Fruit fly (Drosophila melanogaster) whole organism, embryonic: ENCODE data around the gene Mal-B2.

Experiments
- Aef1 ChIP-seq: fragments of 200-800 bp; sonication (Bioruptor generic); IDR thresholded peaks from 3 replicates; pipeline ENCODE4 v1.3.6; 2022; ENCODE audit warnings: missing biosample characterization, missing genetic modification characterization
- Atf-2 ChIP-seq: fragments of 200-800 bp; sonication (Bioruptor generic); optimal IDR thresholded peaks from 2 replicates; lab custom pipeline; 2016; ENCODE audit warnings: missing biosample characterization, missing genetic modification characterization
- CG10274 ChIP-seq: fragments of 200-800 bp; sonication (Bioruptor generic); optimal IDR thresholded peaks from 3 replicates; lab custom pipeline; 2017; ENCODE audit warnings: missing biosample characterization, mild to moderate bottlenecking, missing genetic modification characterization
- CG10959 ChIP-seq: fragments of 200-800 bp; sonication (Bioruptor generic); IDR thresholded peaks from 2 replicates; pipeline ENCODE4 v1.3.6; 2022; ENCODE audit warnings: missing biosample characterization, missing genetic modification characterization
- CG12299 ChIP-seq: fragments of 200-800 bp; sonication (Bioruptor generic); optimal IDR thresholded peaks from 2 replicates; lab custom pipeline; 2018; ENCODE audit warnings: missing biosample characterization, mild to moderate bottlenecking, missing genetic modification characterization
- CG13424 ChIP-seq: fragments of 200-800 bp; sonication (Bioruptor generic); optimal IDR thresholded peaks from 2 replicates; lab custom pipeline; 2019; ENCODE audit warnings: missing biosample characterization, mild to moderate bottlenecking, missing genetic modification characterization, moderate library complexity
- CG1603 ChIP-seq: fragments of 200-800 bp; sonication (Bioruptor generic); optimal IDR thresholded peaks from 2 replicates; lab custom pipeline; 2019; ENCODE audit warnings: missing biosample characterization, mild to moderate bottlenecking, missing genetic modification characterization, moderate library complexity
- CG16779 ChIP-seq: fragments of 200-800 bp; sonication (Bioruptor generic); IDR thresholded peaks from 2 replicates; pipeline ENCODE4 v1.3.6; 2022; ENCODE audit warnings: missing biosample characterization, missing genetic modification characterization
- CG16815 ChIP-seq: fragments of 200-800 bp; sonication (Bioruptor generic); optimal IDR thresholded peaks from 3 replicates; lab custom pipeline; 2017; ENCODE audit warnings: missing biosample characterization, mild to moderate bottlenecking, missing genetic modification characterization
- CG17359 ChIP-seq: fragments of 200-800 bp; sonication (Bioruptor generic); optimal IDR thresholded peaks from 3 replicates; lab custom pipeline; 2018; ENCODE audit warnings: missing biosample characterization, mild to moderate bottlenecking, missing genetic modification characterization, moderate library complexity
- CG17829 ChIP-seq: fragments of 200-800 bp; optimal IDR thresholded peaks from 2 replicates; lab custom pipeline; 2019; ENCODE audit warnings: missing biosample characterization, mild to moderate bottlenecking, missing genetic modification characterization, moderate library complexity
- CG18011 ChIP-seq: fragments of 200-800 bp; sonication (Bioruptor generic); optimal IDR thresholded peaks from 2 replicates; lab custom pipeline; 2017; ENCODE audit warnings: missing biosample characterization, missing genetic modification characterization, mild to moderate bottlenecking, moderate library complexity, missing genotype
- CG2875 ChIP-seq: fragments of 200-800 bp; sonication (Bioruptor generic); optimal IDR thresholded peaks from 2 replicates; lab custom pipeline; 2017; ENCODE audit warnings: missing biosample characterization, mild to moderate bottlenecking, missing genetic modification characterization, missing genetic modification reagents
- CG30020 ChIP-seq: fragments of 200-800 bp; optimal IDR thresholded peaks from 2 replicates; lab custom pipeline; 2019; ENCODE audit warnings: missing biosample characterization, mild to moderate bottlenecking, missing genetic modification characterization, moderate library complexity
- CG31388 ChIP-seq: fragments of 200-800 bp; sonication (Bioruptor generic); optimal IDR thresholded peaks from 2 replicates; lab custom pipeline; 2016; ENCODE audit warnings: missing biosample characterization, missing genetic modification characterization
- CG3281 ChIP-seq: fragments of 200-800 bp; sonication (Bioruptor generic); optimal IDR thresholded peaks from 3 replicates; lab custom pipeline; 2017; ENCODE audit warnings: missing biosample characterization, mild to moderate bottlenecking, missing genetic modification characterization
- CG34376 ChIP-seq: fragments of 200-800 bp; sonication (Bioruptor generic); optimal IDR thresholded peaks from 2 replicates; lab custom pipeline; 2018; ENCODE audit warnings: missing biosample characterization, mild to moderate bottlenecking, missing genetic modification characterization
- CG4707 ChIP-seq: fragments of 200-800 bp; sonication (Bioruptor generic); optimal IDR thresholded peaks from 2 replicates; lab custom pipeline; 2018; ENCODE audit warnings: missing biosample characterization, mild to moderate bottlenecking, missing genetic modification characterization, moderate library complexity
- CG6683 ChIP-seq: fragments of 200-800 bp; sonication (Bioruptor generic); optimal IDR thresholded peaks from 2 replicates; lab custom pipeline; 2017; ENCODE audit warnings: missing biosample characterization, mild to moderate bottlenecking, missing genetic modification characterization, missing genetic modification reagents
- CG7357 ChIP-seq: fragments of 200-800 bp; sonication (Bioruptor generic); IDR thresholded peaks from 3 replicates; pipeline ENCODE4 v1.3.6; 2022; ENCODE audit warnings: missing biosample characterization, missing genetic modification characterization
- CG8290 ChIP-seq, 3 experiments: fragments of 200-800 bp; sonication (Bioruptor generic); optimal IDR thresholded peaks; 2 replicates each; lab custom pipeline; 2016 to 2019; ENCODE audit warnings: missing biosample characterization in 3 of 3, missing genetic modification characterization in 3 of 3, mild to moderate bottlenecking in 2 of 3, moderate library complexity in 1 of 3
- CG9876 ChIP-seq: fragments of 200-800 bp; sonication (Bioruptor generic); optimal IDR thresholded peaks from 2 replicates; lab custom pipeline; 2016; ENCODE audit warnings: missing biosample characterization, missing genetic modification characterization
- GATAe ChIP-seq: fragments of 200-800 bp; sonication (Bioruptor generic); conservative IDR thresholded peaks from 2 replicates; pipeline ENCODE4 v1.3.6; 2022; ENCODE audit warnings: missing biosample characterization, missing genetic modification characterization
- Hr3 ChIP-seq: fragments of 200-800 bp; sonication (Bioruptor generic); optimal IDR thresholded peaks from 3 replicates; lab custom pipeline; 2016; ENCODE audit warnings: missing biosample characterization, missing genetic modification characterization
- Kr ChIP-seq: fragments of 200-800 bp; sonication (Bioruptor generic); optimal IDR thresholded peaks from 2 replicates; lab custom pipeline; 2017; ENCODE audit warnings: missing biosample characterization, mild to moderate bottlenecking, missing genetic modification characterization
- MESR4 ChIP-seq: fragments of 200-800 bp; sonication (Bioruptor generic); optimal IDR thresholded peaks from 2 replicates; lab custom pipeline; 2018; ENCODE audit warnings: missing biosample characterization, mild to moderate bottlenecking, missing genetic modification characterization, moderate library complexity
- PHDP ChIP-seq: fragments of 200-800 bp; sonication (Bioruptor generic); optimal IDR thresholded peaks from 3 replicates; lab custom pipeline; 2018; ENCODE audit warnings: missing biosample characterization, mild to moderate bottlenecking, missing genetic modification characterization, moderate library complexity
- Sin3A ChIP-seq: fragments of >200 bp; optimal IDR thresholded peaks from 2 replicates; lab custom pipeline; 2018
- Taf1 ChIP-seq: fragments of 200-800 bp; sonication (Bioruptor generic); IDR thresholded peaks from 2 replicates; pipeline ENCODE4 v1.3.6; 2022; ENCODE audit warnings: missing biosample characterization, missing genetic modification characterization
- Xrp1 ChIP-seq: fragments of 200-800 bp; sonication (Bioruptor generic); IDR thresholded peaks from 2 replicates; pipeline ENCODE4 v1.3.6; 2022; ENCODE audit warnings: missing biosample characterization, missing genetic modification characterization
- al ChIP-seq: fragments of 200-800 bp; sonication (Bioruptor generic); IDR thresholded peaks from 2 replicates; pipeline ENCODE4 v1.3.6; 2022; ENCODE audit warnings: missing biosample characterization, missing genetic modification characterization
- amos ChIP-seq: fragments of 200-800 bp; sonication (Bioruptor generic); IDR thresholded peaks from 2 replicates; pipeline ENCODE4 v1.3.6; 2022; ENCODE audit warnings: missing biosample characterization, missing genetic modification characterization; ENCODE audit not compliant: partially characterized antibody
- dmrt11E ChIP-seq: fragments of 200-800 bp; sonication (Bioruptor generic); optimal IDR thresholded peaks from 3 replicates; lab custom pipeline; 2018; ENCODE audit warnings: missing biosample characterization, mild to moderate bottlenecking, missing genetic modification characterization, moderate library complexity
- dpn ChIP-seq, 2 experiments: fragments of 200-800 bp; sonication (Bioruptor generic); optimal IDR thresholded peaks; 3 replicates each; lab custom pipeline; 2016; ENCODE audit warnings: missing biosample characterization in 2 of 2, missing genetic modification characterization in 2 of 2
- eyg ChIP-seq: fragments of 200-800 bp; sonication (Bioruptor generic); optimal IDR thresholded peaks from 3 replicates; lab custom pipeline; 2016; ENCODE audit warnings: missing biosample characterization, missing genetic modification characterization
- gce ChIP-seq: fragments of 200-800 bp; sonication (Bioruptor generic); IDR thresholded peaks from 3 replicates; pipeline ENCODE4 v1.3.6; 2022; ENCODE audit warnings: missing biosample characterization, missing genetic modification characterization
- gt ChIP-seq: fragments of 200-800 bp; sonication (Bioruptor generic); IDR thresholded peaks from 2 replicates; pipeline ENCODE4 v1.3.6; 2022; ENCODE audit warnings: missing biosample characterization, missing genetic modification characterization
- hth ChIP-seq: fragments of >200 bp; optimal IDR thresholded peaks from 2 replicates; lab custom pipeline; 2017; ENCODE audit warnings: inconsistent platforms
- jing ChIP-seq: fragments of 200-800 bp; sonication (Bioruptor generic); optimal IDR thresholded peaks from 2 replicates; lab custom pipeline; 2018; ENCODE audit warnings: missing biosample characterization, mild to moderate bottlenecking, missing genetic modification characterization
- kay ChIP-seq: fragments of 200-800 bp; sonication (Bioruptor generic); optimal IDR thresholded peaks from 2 replicates; lab custom pipeline; 2016; ENCODE audit warnings: missing biosample characterization, missing genetic modification characterization
- ken ChIP-seq: fragments of 200-800 bp; sonication (Bioruptor generic); IDR thresholded peaks from 3 replicates; pipeline ENCODE4 v1.3.6; 2022; ENCODE audit warnings: missing biosample characterization, missing genetic modification characterization
- nerfin-1 ChIP-seq: fragments of 200-800 bp; sonication (Bioruptor generic); optimal IDR thresholded peaks from 3 replicates; lab custom pipeline; 2019; ENCODE audit warnings: missing biosample characterization, mild to moderate bottlenecking, missing genetic modification characterization, moderate library complexity
- phol ChIP-seq: fragments of 200-800 bp; sonication (Bioruptor generic); optimal IDR thresholded peaks from 3 replicates; lab custom pipeline; 2018; ENCODE audit warnings: missing biosample characterization, mild to moderate bottlenecking, missing genetic modification characterization, moderate library complexity
- ro ChIP-seq: fragments of 200-800 bp; sonication (Bioruptor generic); IDR thresholded peaks from 2 replicates; pipeline ENCODE4 v1.3.6; 2022; ENCODE audit warnings: missing biosample characterization, missing genetic modification characterization
- shn ChIP-seq: fragments of 200-800 bp; sonication (Bioruptor generic); optimal IDR thresholded peaks from 3 replicates; lab custom pipeline; 2016; ENCODE audit warnings: missing biosample characterization, missing genetic modification characterization
- sima ChIP-seq: fragments of 200-800 bp; sonication (Bioruptor generic); optimal IDR thresholded peaks from 2 replicates; lab custom pipeline; 2016; ENCODE audit warnings: missing biosample characterization, missing genetic modification characterization
- sisA ChIP-seq: fragments of 200-800 bp; sonication (Bioruptor generic); IDR thresholded peaks from 2 replicates; pipeline ENCODE4 v1.3.6; 2022; ENCODE audit warnings: missing biosample characterization, missing genetic modification characterization
- tin ChIP-seq: fragments of 200-800 bp; sonication (Bioruptor generic); optimal IDR thresholded peaks from 3 replicates; lab custom pipeline; 2016; ENCODE audit warnings: missing biosample characterization, missing genetic modification characterization
- unc-4 ChIP-seq: fragments of 200-800 bp; sonication (Bioruptor generic); IDR thresholded peaks from 2 replicates; pipeline ENCODE4 v1.3.6; 2022; ENCODE audit warnings: missing biosample characterization, missing genetic modification characterization; ENCODE audit not compliant: partially characterized antibody
- vfl ChIP-seq: fragments of 200-800 bp; sonication (Bioruptor generic); optimal IDR thresholded peaks from 2 replicates; lab custom pipeline; 2016; ENCODE audit warnings: missing biosample characterization, missing genetic modification characterization
- vnd ChIP-seq: fragments of 200-800 bp; sonication (Bioruptor generic); IDR thresholded peaks from 3 replicates; pipeline ENCODE4 v1.3.6; 2022; ENCODE audit warnings: missing biosample characterization, missing genetic modification characterization; ENCODE audit not compliant: partially characterized antibody

Gene Mal-B2

DNA sequence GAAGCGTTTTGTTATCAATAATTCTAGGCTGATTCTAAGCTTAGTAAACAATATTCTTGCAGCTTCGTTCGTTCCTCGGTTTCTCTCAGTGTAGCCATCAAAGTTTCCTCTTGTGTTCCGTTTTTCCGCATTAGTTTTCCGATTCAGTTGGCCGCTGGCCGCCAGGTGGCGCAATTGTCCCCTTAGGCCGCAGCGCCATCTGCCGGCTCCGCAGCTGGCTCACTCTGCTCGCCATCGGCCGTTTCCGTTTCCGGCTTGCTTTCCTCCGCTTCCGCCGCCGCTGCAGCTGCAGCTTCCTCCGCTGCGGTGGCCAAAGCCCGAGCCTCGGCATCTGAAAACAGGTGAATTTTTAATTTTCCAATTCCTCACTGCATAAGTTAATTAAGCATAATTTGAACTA lies 33.4 kb upstream of the Mal-B2 start (continued):
- TF ChIP-seq gce (GFP tag; lab: Robert Waterston, UW): peak; percentile 96
- peak; percentile 94 for TF ChIP-seq CG10959
- TF ChIP-seq ro (GFP tag; lab: Robert Waterston, UW): peak; percentile 75
- peak; percentile 93 for TF ChIP-seq PHDP (tag; lab: Kevin White, UChicago)
- no peak for TF ChIP-seq Sin3A (lab: Kevin White, UChicago)
- TF ChIP-seq CG17829 (tag; lab: Kevin White, UChicago): peak; percentile 95
- peak; percentile 91 for TF ChIP-seq CG16815
- TF ChIP-seq CG12299: peak; percentile 72
- peak; percentile 52 for TF ChIP-seq MESR4 (GFP tag; lab: Kevin White, UChicago)
- TF ChIP-seq ken: peak; percentile 93
- TF ChIP-seq CG9876 (GFP tag; lab: Kevin White, UChicago): peak; percentile 95
- TF ChIP-seq Xrp1 (GFP tag; lab: Robert Waterston, UW): peak; percentile 82
- peak; percentile 43; the same call in 1 of the 2 replicates for TF ChIP-seq Taf1 (GFP tag; lab: Robert Waterston, UW)
- TF ChIP-seq phol (tag; lab: Kevin White, UChicago): peak; percentile 94
- TF ChIP-seq sisA (GFP tag; lab: Robert Waterston, UW): peak; percentile 83
- TF ChIP-seq dmrt11E (tag; lab: Kevin White, UChicago): peak; percentile 93
- TF ChIP-seq CG2875 (GFP tag; lab: Kevin White, UChicago): peak; percentile 99
- TF ChIP-seq amos: no peak
- TF ChIP-seq unc-4 (GFP tag; lab: Robert Waterston, UW): no peak
- peak; percentile 87 for TF ChIP-seq jing (GFP tag; lab: Kevin White, UChicago)
- TF ChIP-seq GATAe: peak; percentile 31; the same call in 1 of the 2 replicates
- TF ChIP-seq CG1603 (tag; lab: Kevin White, UChicago): peak; percentile 96
- 0 out of 2 replicates have a peak, but pooled peaks have one; percentile 37 for TF ChIP-seq al (GFP tag; lab: Robert Waterston, UW)
- TF ChIP-seq CG34376 (GFP tag; lab: Kevin White, UChicago): peak; percentile 98
- peak; percentile 90 for TF ChIP-seq nerfin-1 (tag; lab: Kevin White, UChicago)
- peak; percentile 78 for TF ChIP-seq Aef1 (GFP tag; lab: Robert Waterston, UW)
- peak; percentile 87 for TF ChIP-seq CG16779 (GFP tag; lab: Robert Waterston, UW)
- peak; percentile 87 for TF ChIP-seq Hr3 (GFP tag; lab: Kevin White, UChicago)
- peak; percentile 86 for TF ChIP-seq gt (GFP tag; lab: Robert Waterston, UW)
- TF ChIP-seq vfl: peak; percentile 61
- peak; percentile 99 for TF ChIP-seq Kr (GFP tag; lab: Kevin White, UChicago)
- no peak for TF ChIP-seq hth (lab: Kevin White, UChicago)
- TF ChIP-seq CG18011 (GFP tag; lab: Kevin White, UChicago): peak; percentile 80
- TF ChIP-seq sima (GFP tag; lab: Kevin White, UChicago): peak; percentile 84
- TF ChIP-seq CG4707 (GFP tag; lab: Kevin White, UChicago): peak; percentile 96
- TF ChIP-seq CG31388 (GFP tag; lab: Kevin White, UChicago): peak; percentile 81
- peak; percentile 78 for TF ChIP-seq Atf-2 (GFP tag; lab: Kevin White, UChicago)
- peak; percentile 90 for TF ChIP-seq CG6683
- TF ChIP-seq CG13424: peak; percentile 76
- TF ChIP-seq CG10274: peak; percentile 92
- peak; percentile 40 for TF ChIP-seq kay (GFP tag; lab: Kevin White, UChicago)
- TF ChIP-seq eyg: peak; percentile 95
- TF ChIP-seq vnd (GFP tag; lab: Robert Waterston, UW): no peak
- peak; percentile 63; the same call in 2 of the 3 replicates for TF ChIP-seq CG7357
- TF ChIP-seq tin: peak; percentile 97
- TF ChIP-seq CG8290 (GFP tag; optimal IDR thresholded peaks at IDR 0.05; lab: Kevin White, UChicago): peak; percentile 92
- TF ChIP-seq CG8290 (tag; optimal IDR thresholded peaks at IDR 0.05; lab: Kevin White, UChicago): peak; percentile 91 to 98
- TF ChIP-seq dpn (GFP tag; optimal IDR thresholded peaks at IDR 0.05; lab: Kevin White, UChicago): peak; percentile 90 to 95
- peak; percentile 95 for TF ChIP-seq CG3281 (GFP tag; lab: Kevin White, UChicago)
- TF ChIP-seq shn (GFP tag; lab: Kevin White, UChicago): peak; percentile 94
- TF ChIP-seq CG30020 (tag; lab: Kevin White, UChicago): peak; percentile 48
- peak; percentile 94 for TF ChIP-seq CG17359
